Worm (Caenorhabditis elegans) whole organism, mixed stage, embryonic: Measurements from ENCODE around the gene swd-2.1.

ENCODE experiments used
- ces-1 ChIP-seq: fragments of 150-350 bp; optimal IDR thresholded peaks from 2 replicates; lab custom pipeline; 2014; ENCODE audit warnings: missing biosample characterization, missing genetic modification reagents, missing genetic modification characterization
- cnd-1 ChIP-seq: fragments of 200-800 bp; sonication (Bioruptor generic); optimal IDR thresholded peaks from 2 replicates; lab custom pipeline; 2018; ENCODE audit warnings: mild to moderate bottlenecking, missing genetic modification characterization, missing compliant biosample characterization
- ham-2 ChIP-seq: fragments of 200-800 bp; sonication (Bioruptor generic); optimal IDR thresholded peaks from 2 replicates; lab custom pipeline; 2018; ENCODE audit warnings: mild to moderate bottlenecking, missing genetic modification characterization, missing compliant biosample characterization
- lin-13 ChIP-seq: fragments of 150-350 bp; optimal IDR thresholded peaks from 2 replicates; lab custom pipeline; 2014; ENCODE audit warnings: missing biosample characterization, missing genetic modification characterization
- lsy-2 ChIP-seq: fragments of 150-350 bp; optimal IDR thresholded peaks from 2 replicates; lab custom pipeline; 2014; ENCODE audit warnings: missing biosample characterization, missing genetic modification characterization
- mep-1 ChIP-seq: fragments of 150-350 bp; optimal IDR thresholded peaks from 2 replicates; lab custom pipeline; 2017; ENCODE audit warnings: missing biosample characterization, missing genetic modification reagents, missing genetic modification characterization, inconsistent platforms
- nhr-12 ChIP-seq: fragments of 150-350 bp; optimal IDR thresholded peaks from 2 replicates; lab custom pipeline; 2014; ENCODE audit warnings: missing biosample characterization, missing genetic modification characterization
- nhr-76 ChIP-seq: sonication (generic microtip); optimal IDR thresholded peaks from 2 replicates; lab custom pipeline; 2017; ENCODE audit warnings: missing biosample characterization, missing genetic modification characterization
- pha-4 ChIP-seq: fragments of 150-350 bp; optimal IDR thresholded peaks from 2 replicates; lab custom pipeline; 2018; ENCODE audit warnings: missing biosample characterization, missing genetic modification reagents, missing genetic modification characterization
- snpc-4 ChIP-seq: fragments of 150-350 bp; optimal IDR thresholded peaks from 2 replicates; lab custom pipeline; 2014; ENCODE audit warnings: missing biosample characterization, missing genetic modification characterization
- unc-39 ChIP-seq: fragments of 150-350 bp; optimal IDR thresholded peaks from 2 replicates; lab custom pipeline; 2014; ENCODE audit warnings: missing biosample characterization, missing genetic modification characterization
- unc-62 ChIP-seq: fragments of 150-350 bp; optimal IDR thresholded peaks from 2 replicates; lab custom pipeline; 2014; ENCODE audit warnings: missing biosample characterization, missing genetic modification reagents, missing genetic modification characterization
- ztf-11 ChIP-seq: fragments of 150-350 bp; optimal IDR thresholded peaks from 2 replicates; lab custom pipeline; 2014; ENCODE audit warnings: missing biosample characterization, missing genetic modification characterization

DNA sequence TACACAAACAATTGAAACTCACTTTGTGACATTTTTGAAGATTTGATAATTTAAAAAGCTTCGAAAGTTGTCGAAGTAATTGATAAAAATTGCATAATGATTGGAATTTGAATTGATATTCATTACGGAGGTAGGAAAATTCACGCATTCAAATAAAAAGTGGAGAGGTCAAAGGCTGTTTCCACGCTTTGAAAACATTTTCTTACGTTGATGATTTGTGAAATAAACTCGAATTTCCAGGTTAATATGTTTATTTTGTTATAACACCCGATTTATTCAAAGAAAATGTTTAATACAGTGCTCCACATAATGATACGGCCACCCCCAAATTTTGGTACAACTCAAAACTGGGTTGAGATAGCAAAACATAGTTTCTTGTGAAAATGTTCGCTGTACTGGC, 27.4 kb downstream of the swd-2.1 start, which contains the start of gene C33H5.16:
- TF ChIP-seq snpc-4 (tag; lab: Kevin White, UChicago) (no peak), unc-39 (tag; lab: Kevin White, UChicago) (no peak), pha-4 (tag; lab: Kevin White, UChicago) (no peak), lin-13 (no peak), ham-2 (GFP tag; lab: Kevin White, UChicago) (no peak), unc-62 (GFP tag; lab: Kevin White, UChicago) (no peak), ces-1 (GFP tag; lab: Kevin White, UChicago) (no peak), nhr-12 (tag; lab: Kevin White, UChicago) (no peak), mep-1 (tag; lab: Kevin White, UChicago) (no peak), nhr-76 (no peak), lsy-2 (tag; lab: Kevin White, UChicago) (no peak), cnd-1 (tag; lab: Kevin White, UChicago) (no peak), ztf-11 (tag; lab: Kevin White, UChicago) (no peak)
